Worm (Caenorhabditis elegans) whole organism, young adult: ENCODE data around the gene F18E9.4.

Experiments
- D2030.7 ChIP-seq: fragments of 200-800 bp; sonication (Bioruptor generic); IDR thresholded peaks from 2 replicates; pipeline ENCODE4 v1.3.6; 2022; ENCODE audit warnings: missing genetic modification reagents, missing genetic modification characterization, missing compliant biosample characterization
- F33H1.4 ChIP-seq: fragments of 200-800 bp; sonication (Bioruptor generic); IDR thresholded peaks from 2 replicates; pipeline ENCODE4 v1.3.6; 2022; ENCODE audit warnings: missing genetic modification reagents, missing genetic modification characterization, missing compliant biosample characterization
- F57A8.1 ChIP-seq: fragments of 200-800 bp; sonication (Bioruptor generic); optimal IDR thresholded peaks from 2 replicates; lab custom pipeline; 2018; ENCODE audit warnings: mild to moderate bottlenecking, missing genetic modification characterization, moderate library complexity, missing compliant biosample characterization
- K12H6.12 ChIP-seq: fragments of 200-800 bp; sonication (Bioruptor generic); optimal IDR thresholded peaks from 2 replicates; lab custom pipeline; 2018; ENCODE audit warnings: mild to moderate bottlenecking, missing genetic modification characterization, missing compliant biosample characterization
- Y53G8AR.9 ChIP-seq: fragments of 200-800 bp; sonication (Bioruptor generic); conservative IDR thresholded peaks from 2 replicates; pipeline ENCODE4 v1.3.6; 2022; ENCODE audit warnings: missing genetic modification reagents, missing genetic modification characterization, missing compliant biosample characterization
- ZK185.1 ChIP-seq: sonication (generic microtip); optimal IDR thresholded peaks from 2 replicates; lab custom pipeline; 2016; ENCODE audit warnings: mild to moderate bottlenecking, missing genetic modification characterization, missing compliant biosample characterization; ENCODE audit not compliant: poor library complexity, severe bottlenecking
- atf-7 ChIP-seq: sonication (generic microtip); optimal IDR thresholded peaks from 2 replicates; lab custom pipeline; 2017; ENCODE audit warnings: mild to moderate bottlenecking, missing genetic modification characterization, missing compliant biosample characterization
- athp-1 ChIP-seq: sonication (generic microtip); optimal IDR thresholded peaks from 2 replicates; lab custom pipeline; 2017; ENCODE audit warnings: mild to moderate bottlenecking, missing genetic modification characterization, missing compliant biosample characterization
- attf-5 ChIP-seq: fragments of 200-800 bp; sonication (Bioruptor generic); optimal IDR thresholded peaks from 2 replicates; lab custom pipeline; 2018; ENCODE audit warnings: mild to moderate bottlenecking, missing genetic modification characterization, missing compliant biosample characterization
- bed-1 ChIP-seq: fragments of 200-800 bp; sonication (Bioruptor generic); IDR thresholded peaks from 2 replicates; pipeline ENCODE4 v1.3.6; 2022; ENCODE audit warnings: missing genetic modification reagents, missing genetic modification characterization, missing compliant biosample characterization
- ceh-27 ChIP-seq: fragments of 200-800 bp; sonication (Bioruptor generic); optimal IDR thresholded peaks from 2 replicates; lab custom pipeline; 2018; ENCODE audit warnings: mild to moderate bottlenecking, missing genetic modification characterization, moderate library complexity, missing compliant biosample characterization
- chd-7 ChIP-seq: sonication (generic microtip); optimal IDR thresholded peaks from 2 replicates; lab custom pipeline; 2016; ENCODE audit warnings: mild to moderate bottlenecking, missing genetic modification characterization, moderate library complexity, missing compliant biosample characterization
- die-1 ChIP-seq: sonication (generic microtip); optimal IDR thresholded peaks from 2 replicates; lab custom pipeline; 2016; ENCODE audit warnings: missing genotype, mild to moderate bottlenecking, missing genetic modification characterization, missing compliant biosample characterization
- dox-1 ChIP-seq: fragments of 200-800 bp; sonication (Bioruptor generic); IDR thresholded peaks from 2 replicates; pipeline ENCODE4 v1.3.6; 2022; ENCODE audit warnings: missing genetic modification reagents, missing genetic modification characterization, missing compliant biosample characterization
- dpff-1 ChIP-seq: sonication (generic microtip); optimal IDR thresholded peaks from 2 replicates; lab custom pipeline; 2017; ENCODE audit warnings: mild to moderate bottlenecking, missing genetic modification characterization, missing compliant biosample characterization
- egl-18 ChIP-seq: fragments of 200-800 bp; sonication (Bioruptor generic); IDR thresholded peaks from 2 replicates; pipeline ENCODE4 v1.3.6; 2022; ENCODE audit warnings: missing genetic modification reagents, missing genetic modification characterization, missing compliant biosample characterization
- ets-4 ChIP-seq: fragments of 200-800 bp; sonication (Bioruptor generic); optimal IDR thresholded peaks from 2 replicates; lab custom pipeline; 2018; ENCODE audit warnings: mild to moderate bottlenecking, missing genetic modification characterization, missing compliant biosample characterization
- fkh-3 ChIP-seq: sonication (generic microtip); optimal IDR thresholded peaks from 2 replicates; lab custom pipeline; 2016; ENCODE audit warnings: mild to moderate bottlenecking, missing genetic modification characterization, missing compliant biosample characterization
- him-1 ChIP-seq: sonication (generic microtip); optimal IDR thresholded peaks from 2 replicates; lab custom pipeline; 2016; ENCODE audit warnings: missing genotype, missing genetic modification reagents, missing genetic modification characterization, missing compliant biosample characterization
- let-607 ChIP-seq, 2 experiments: fragments of 200-800 bp in 1 of 2; sonication (Bioruptor generic) in 1 of 2; sonication (generic microtip) in 1 of 2; optimal IDR thresholded peaks; 2 replicates each; lab custom pipeline; 2016 to 2018; ENCODE audit warnings: mild to moderate bottlenecking in 2 of 2, missing compliant biosample characterization in 2 of 2, missing genetic modification characterization in 2 of 2, moderate library complexity in 2 of 2, missing genotype in 1 of 2
- lin-26 ChIP-seq: fragments of 200-800 bp; sonication (Bioruptor generic); IDR thresholded peaks from 2 replicates; pipeline ENCODE4 v1.3.6; 2022; ENCODE audit warnings: missing genetic modification reagents, missing genetic modification characterization, missing compliant biosample characterization
- lir-1 ChIP-seq: fragments of 200-800 bp; sonication (Bioruptor generic); conservative IDR thresholded peaks from 2 replicates; pipeline ENCODE4 v1.3.6; 2022; ENCODE audit warnings: missing genetic modification reagents, missing genetic modification characterization, missing compliant biosample characterization
- mcd-1 ChIP-seq: fragments of 200-800 bp; sonication (Bioruptor generic); IDR thresholded peaks from 2 replicates; pipeline ENCODE4 v1.3.6; 2022; ENCODE audit warnings: missing genetic modification reagents, missing genetic modification characterization, missing compliant biosample characterization
- nhr-120 ChIP-seq: fragments of 200-800 bp; sonication (Bioruptor generic); IDR thresholded peaks from 2 replicates; pipeline ENCODE4 v1.3.6; 2022; ENCODE audit warnings: missing genetic modification characterization, missing compliant biosample characterization
- nhr-179 ChIP-seq: sonication (generic microtip); optimal IDR thresholded peaks from 2 replicates; lab custom pipeline; 2016; ENCODE audit warnings: mild to moderate bottlenecking, missing genetic modification characterization, missing compliant biosample characterization
- nhr-27 ChIP-seq: fragments of 200-800 bp; sonication (Bioruptor generic); optimal IDR thresholded peaks from 2 replicates; lab custom pipeline; 2018; ENCODE audit warnings: mild to moderate bottlenecking, missing genetic modification characterization, moderate library complexity, missing compliant biosample characterization
- nhr-80 ChIP-seq: sonication (generic microtip); optimal IDR thresholded peaks from 2 replicates; lab custom pipeline; 2016; ENCODE audit warnings: missing genetic modification characterization, missing compliant biosample characterization
- pbrm-1 ChIP-seq: fragments of 200-800 bp; sonication (Bioruptor generic); IDR thresholded peaks from 2 replicates; pipeline ENCODE4 v1.3.6; 2022; ENCODE audit warnings: missing genetic modification reagents, missing genetic modification characterization, missing compliant biosample characterization
- repo-1 ChIP-seq: sonication (generic microtip); optimal IDR thresholded peaks from 2 replicates; lab custom pipeline; 2017; ENCODE audit warnings: mild to moderate bottlenecking, missing genetic modification characterization, missing compliant biosample characterization
- sdz-38 ChIP-seq: sonication (generic microtip); optimal IDR thresholded peaks from 2 replicates; lab custom pipeline; 2016; ENCODE audit warnings: missing genotype, missing genetic modification characterization, missing compliant biosample characterization
- snpc-1.3 ChIP-seq: sonication (generic microtip); optimal IDR thresholded peaks from 2 replicates; lab custom pipeline; 2017; ENCODE audit warnings: missing genetic modification characterization, mild to moderate bottlenecking, missing compliant biosample characterization, antibody characterized with exemption, moderate library complexity, missing genotype, missing genetic modification reagents; ENCODE audit not compliant: insufficient read depth
- sptf-2 ChIP-seq: fragments of 200-800 bp; sonication (Bioruptor generic); optimal IDR thresholded peaks from 2 replicates; lab custom pipeline; 2018; ENCODE audit warnings: mild to moderate bottlenecking, missing genetic modification characterization, missing compliant biosample characterization
- zfh-2 ChIP-seq: fragments of 200-800 bp; sonication (Bioruptor generic); conservative IDR thresholded peaks from 2 replicates; pipeline ENCODE4 v1.3.6; 2022; ENCODE audit warnings: missing genetic modification reagents, missing genetic modification characterization, missing compliant biosample characterization
- ztf-6 ChIP-seq: fragments of 200-800 bp; sonication (Bioruptor generic); IDR thresholded peaks from 2 replicates; pipeline ENCODE4 v1.3.6; 2022; ENCODE audit warnings: missing genetic modification reagents, missing genetic modification characterization, missing compliant biosample characterization

Gene F18E9.4

DNA sequence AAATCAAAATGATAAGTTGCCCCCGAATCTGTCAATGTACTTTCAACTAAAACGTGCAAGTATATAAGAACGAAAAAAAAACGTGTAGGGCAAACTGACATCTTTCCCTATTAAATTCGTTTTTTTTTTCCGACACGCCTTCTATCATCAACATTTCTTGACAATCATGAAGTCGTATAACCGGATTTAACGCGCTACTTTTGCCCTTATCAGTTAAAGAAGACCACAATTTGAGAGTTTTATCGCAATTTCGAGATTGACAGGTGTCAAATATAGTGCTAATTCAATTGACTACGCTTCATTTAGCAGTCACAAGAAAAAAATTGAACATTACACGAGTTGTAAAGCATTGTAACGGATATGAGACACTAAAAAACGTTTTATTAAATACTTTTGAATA is 13.2 kb upstream of the F18E9.4 start (continued):
- TF ChIP-seq Y53G8AR.9 (GFP tag; lab: Robert Waterston, UW) (no peak), die-1 (tag; lab: Kevin White, UChicago) (no peak), pbrm-1 (GFP tag; lab: Robert Waterston, UW) (no peak)

DNA sequence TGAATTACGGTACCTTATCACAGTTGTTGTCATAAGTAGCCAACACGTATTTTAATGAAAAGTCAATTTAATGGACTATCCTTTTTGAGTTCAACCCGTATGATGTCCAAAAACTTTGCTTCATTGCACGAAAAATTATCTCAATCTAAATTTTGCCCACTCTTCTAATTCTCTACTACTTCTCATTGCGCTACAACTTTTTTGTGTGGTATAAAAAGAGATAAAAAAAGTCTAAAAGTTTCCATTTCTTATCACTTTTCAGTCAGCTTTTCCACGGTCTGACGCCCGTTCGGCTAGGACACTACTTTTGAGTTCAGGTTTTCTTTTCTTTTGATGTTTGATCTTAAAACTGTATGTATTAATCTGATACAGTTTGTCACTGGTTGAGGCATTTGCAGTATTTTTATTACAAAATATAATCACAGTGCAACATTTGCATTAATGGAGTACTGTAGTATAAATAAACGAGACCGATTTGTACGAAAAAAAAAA is 12.4 kb upstream of the F18E9.4 start:
- TF ChIP-seq mcd-1 (GFP tag; lab: Robert Waterston, UW), result no peak
- TF ChIP-seq ztf-6 (GFP tag; lab: Robert Waterston, UW), result no peak
- TF ChIP-seq lin-26 (GFP tag; lab: Robert Waterston, UW), result no peak
- TF ChIP-seq snpc-1.3, result no peak

DNA sequence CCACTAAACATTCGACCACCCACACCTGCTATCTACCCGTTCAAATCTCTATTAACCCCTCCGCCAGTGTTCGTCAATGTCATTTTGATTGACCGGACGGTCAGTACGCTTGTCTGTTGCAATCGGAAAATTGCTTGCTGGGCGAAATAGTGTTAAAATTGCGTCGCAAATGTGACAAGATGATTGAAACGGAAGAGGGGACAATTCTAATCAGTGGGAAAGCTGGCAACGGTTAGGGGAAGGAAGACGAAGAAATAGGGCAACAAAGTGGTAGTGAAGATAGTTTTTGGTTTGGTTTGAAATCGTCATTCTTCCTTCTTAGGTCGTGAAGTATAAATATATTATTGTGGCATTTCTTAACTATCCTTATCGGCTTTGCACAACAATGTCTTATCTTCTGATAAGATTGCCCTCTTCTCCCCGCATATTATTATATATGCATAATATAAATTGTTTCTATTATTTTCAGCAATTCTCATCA is 11.9 kb upstream of the F18E9.4 start:
- TF ChIP-seq ets-4 (GFP tag; lab: Kevin White, UChicago) (peak; percentile 78), F33H1.4 (GFP tag; lab: Robert Waterston, UW) (no peak), sptf-2 (GFP tag; lab: Kevin White, UChicago) (no peak), dox-1 (GFP tag; lab: Robert Waterston, UW) (peak; percentile 73), atf-7 (tag; lab: Kevin White, UChicago) (peak; percentile 4), let-607 (tag; optimal IDR thresholded peaks at IDR 0.05; lab: Kevin White, UChicago) (peak in 1 of 2 experiments; percentile 23), mcd-1 (GFP tag; lab: Robert Waterston, UW) (no peak), nhr-179 (tag; lab: Kevin White, UChicago) (no peak), repo-1 (no peak), ZK185.1 (tag; lab: Kevin White, UChicago) (no peak), dpff-1 (tag; lab: Kevin White, UChicago) (no peak), die-1 (tag; lab: Kevin White, UChicago) (no peak), nhr-80 (peak; percentile 90), nhr-27 (tag; lab: Kevin White, UChicago) (no peak), bed-1 (no peak)

DNA sequence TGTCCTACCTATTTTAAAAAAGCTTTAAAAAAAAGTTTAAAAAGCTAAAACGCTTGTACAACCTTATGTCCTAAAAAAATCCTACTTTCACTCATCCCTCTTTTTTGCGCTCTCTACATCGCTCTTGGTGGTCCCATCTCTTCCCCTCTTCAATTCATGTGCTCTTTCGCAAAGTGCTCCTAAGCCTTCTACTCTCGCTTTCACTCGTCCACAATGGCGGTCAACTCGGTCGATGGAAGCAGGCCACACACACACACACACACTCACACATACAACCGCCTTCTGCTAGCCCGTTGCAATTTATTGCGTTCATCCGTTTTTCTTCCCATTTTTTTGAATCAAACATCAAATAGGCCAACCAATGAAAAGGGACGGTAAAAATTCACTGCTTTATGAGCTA is 11.2 kb upstream of the F18E9.4 start:
- TF ChIP-seq zfh-2 (GFP tag; lab: Robert Waterston, UW), result 0 out of 2 replicates have a peak, but pooled peaks have one; percentile 15
- TF ChIP-seq ceh-27 (GFP tag; lab: Kevin White, UChicago), result peak; percentile 26
- no peak for TF ChIP-seq chd-7 (tag; lab: Kevin White, UChicago)

DNA sequence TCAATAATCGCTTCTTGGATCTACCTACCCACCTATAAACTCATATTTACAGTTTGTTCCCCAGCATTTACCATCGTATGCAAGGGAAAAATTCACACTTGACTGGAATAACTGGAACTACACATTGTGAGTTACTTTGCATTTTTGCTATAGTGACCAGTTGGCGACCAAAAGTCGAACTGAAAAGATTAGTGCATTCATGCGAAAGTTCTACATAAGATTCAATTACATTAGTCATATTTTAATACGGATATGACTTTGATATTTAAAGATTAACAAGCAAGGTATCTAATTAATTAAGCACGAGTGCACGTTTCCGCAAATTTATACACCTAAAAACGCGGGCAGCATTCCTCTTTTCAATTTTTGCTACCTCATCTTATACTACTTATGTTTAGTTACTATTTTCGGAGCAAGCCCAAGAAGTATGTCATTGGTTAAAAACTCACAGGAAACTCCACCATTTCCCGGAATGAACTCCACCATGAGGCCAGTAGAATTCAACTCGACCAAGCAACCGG is 9.3 kb upstream of the F18E9.4 start, which contains the start of gene jmjd-3.1:
Gene jmjd-3.1, plus strand, starts transcription at position 51 of the 521 bp plus-strand sequence.
- TF ChIP-seq nhr-120 (GFP tag; lab: Robert Waterston, UW) (no peak), D2030.7 (GFP tag; lab: Robert Waterston, UW) (no peak), lir-1 (GFP tag; lab: Robert Waterston, UW) (no peak), athp-1 (tag; lab: Kevin White, UChicago) (no peak), egl-18 (GFP tag; lab: Robert Waterston, UW) (no peak), fkh-3 (tag; lab: Kevin White, UChicago) (no peak), attf-5 (no peak), sdz-38 (tag; lab: Kevin White, UChicago) (no peak), K12H6.12 (no peak), him-1 (tag; lab: Kevin White, UChicago) (no peak), F57A8.1 (GFP tag; lab: Kevin White, UChicago) (no peak)
